Worm (Caenorhabditis elegans) whole organism, L3 larva: Measurements from ENCODE around the gene dmsr-6.
A peak's percentile ranks its signal among the peaks of the same experiment; 100 is the strongest.

Source experiments
- R02D3.7 ChIP-seq: fragments of 150-350 bp; optimal IDR thresholded peaks from 2 replicates; lab custom pipeline; 2014; ENCODE audit warnings: missing biosample characterization, missing genetic modification characterization
- ZK546.5 ChIP-seq: sonication (generic microtip); optimal IDR thresholded peaks from 2 replicates; lab custom pipeline; 2017; ENCODE audit warnings: missing biosample characterization, missing genetic modification characterization
- aly-2 ChIP-seq: fragments of 150-350 bp; optimal IDR thresholded peaks from 2 replicates; lab custom pipeline; 2014; ENCODE audit warnings: missing biosample characterization, missing genetic modification characterization
- ama-1 ChIP-seq: fragments of 150-350 bp; optimal IDR thresholded peaks from 2 replicates; lab custom pipeline; 2018
- ceh-16 ChIP-seq: sonication (generic microtip); optimal IDR thresholded peaks from 2 replicates; lab custom pipeline; 2017; ENCODE audit warnings: missing biosample characterization, missing genetic modification characterization
- ceh-28 ChIP-seq: fragments of 150-350 bp; optimal IDR thresholded peaks from 2 replicates; lab custom pipeline; 2014; ENCODE audit warnings: missing biosample characterization, missing genetic modification reagents, missing genetic modification characterization
- ceh-82 ChIP-seq: fragments of 150-350 bp; optimal IDR thresholded peaks from 2 replicates; lab custom pipeline; 2014; ENCODE audit warnings: missing biosample characterization, missing genetic modification characterization
- ceh-9 ChIP-seq: sonication (generic microtip); optimal IDR thresholded peaks from 2 replicates; lab custom pipeline; 2018; ENCODE audit warnings: missing biosample characterization, missing genetic modification characterization
- daf-12 ChIP-seq: fragments of 150-350 bp; optimal IDR thresholded peaks from 2 replicates; lab custom pipeline; 2014; ENCODE audit warnings: missing biosample characterization, missing genetic modification reagents, missing genetic modification characterization
- egl-27 ChIP-seq: sonication (generic microtip); optimal IDR thresholded peaks from 4 replicates; lab custom pipeline; 2017; ENCODE audit warnings: missing biosample characterization, missing genetic modification reagents, missing genetic modification characterization
- egl-5 ChIP-seq: fragments of 150-350 bp; optimal IDR thresholded peaks from 2 replicates; lab custom pipeline; 2017; ENCODE audit warnings: missing biosample characterization, missing genetic modification reagents, missing genetic modification characterization, inconsistent platforms
- elt-1 ChIP-seq: fragments of 150-350 bp; optimal IDR thresholded peaks from 2 replicates; lab custom pipeline; 2014; ENCODE audit warnings: missing biosample characterization, missing genetic modification characterization
- elt-2 ChIP-seq: sonication (generic microtip); optimal IDR thresholded peaks from 2 replicates; lab custom pipeline; 2016; ENCODE audit warnings: missing genetic modification reagents, mild to moderate bottlenecking, missing genetic modification characterization, missing compliant biosample characterization
- elt-3 ChIP-seq, 3 experiments: fragments of 150-350 bp in 1 of 3; sonication (generic microtip) in 2 of 3; optimal IDR thresholded peaks; 2 replicates in 2 of 3; 4 replicates in 1 of 3; lab custom pipeline; 2014 to 2017; ENCODE audit warnings: missing biosample characterization in 3 of 3, missing genetic modification characterization in 3 of 3
- eor-1 ChIP-seq, 2 experiments: fragments of 150-350 bp; optimal IDR thresholded peaks; 2 replicates each; lab custom pipeline; 2014 to 2018; ENCODE audit warnings: missing biosample characterization in 2 of 2, missing genetic modification characterization in 2 of 2
- fkh-10 ChIP-seq: sonication (generic microtip); optimal IDR thresholded peaks from 2 replicates; lab custom pipeline; 2017; ENCODE audit warnings: missing biosample characterization, missing genetic modification reagents, missing genetic modification characterization
- fkh-2 ChIP-seq: fragments of 150-350 bp; optimal IDR thresholded peaks from 2 replicates; lab custom pipeline; 2014; ENCODE audit warnings: missing biosample characterization, missing genetic modification reagents, missing genetic modification characterization
- fos-1 ChIP-seq: fragments of 150-350 bp; optimal IDR thresholded peaks from 2 replicates; lab custom pipeline; 2014; ENCODE audit warnings: missing biosample characterization, missing genetic modification characterization
- hmg-11 ChIP-seq: sonication (generic microtip); optimal IDR thresholded peaks from 2 replicates; lab custom pipeline; 2016; ENCODE audit warnings: missing genetic modification characterization, missing compliant biosample characterization
- jun-1 ChIP-seq: fragments of 150-350 bp; optimal IDR thresholded peaks from 2 replicates; lab custom pipeline; 2014; ENCODE audit warnings: missing biosample characterization, missing genetic modification reagents, missing genetic modification characterization
- lin-15B ChIP-seq: fragments of 150-350 bp; optimal IDR thresholded peaks from 2 replicates; lab custom pipeline; 2014; ENCODE audit warnings: missing biosample characterization, missing genetic modification characterization
- lin-39 ChIP-seq: fragments of 150-350 bp; optimal IDR thresholded peaks from 2 replicates; lab custom pipeline; 2018; ENCODE audit warnings: missing biosample characterization, missing genetic modification reagents, missing genetic modification characterization
- lsy-12 ChIP-seq: sonication (generic microtip); optimal IDR thresholded peaks from 2 replicates; lab custom pipeline; 2016; ENCODE audit warnings: mild to moderate bottlenecking, missing genetic modification characterization, missing compliant biosample characterization
- mdl-1 ChIP-seq: fragments of 150-350 bp; optimal IDR thresholded peaks from 2 replicates; lab custom pipeline; 2014; ENCODE audit warnings: missing biosample characterization, missing genetic modification characterization
- mml-1 ChIP-seq: fragments of 150-350 bp; sonication (generic microtip); optimal IDR thresholded peaks from 3 replicates; lab custom pipeline; 2014; ENCODE audit warnings: missing biosample characterization, missing genetic modification characterization
- nfya-1 ChIP-seq: sonication (generic microtip); optimal IDR thresholded peaks from 2 replicates; lab custom pipeline; 2017; ENCODE audit warnings: missing genetic modification characterization, mild to moderate bottlenecking, missing compliant biosample characterization, antibody characterized with exemption, moderate library complexity; ENCODE audit not compliant: insufficient read depth
- nhr-11 ChIP-seq: fragments of 150-350 bp; optimal IDR thresholded peaks from 2 replicates; lab custom pipeline; 2014; ENCODE audit warnings: missing biosample characterization, missing genetic modification characterization
- nhr-12 ChIP-seq: fragments of 150-350 bp; optimal IDR thresholded peaks from 2 replicates; lab custom pipeline; 2014; ENCODE audit warnings: missing biosample characterization, missing genetic modification characterization
- nhr-23 ChIP-seq: fragments of 150-350 bp; optimal IDR thresholded peaks from 2 replicates; lab custom pipeline; 2014; ENCODE audit warnings: missing biosample characterization, missing genetic modification reagents, missing genetic modification characterization
- nhr-237 ChIP-seq: fragments of 150-350 bp; optimal IDR thresholded peaks from 2 replicates; lab custom pipeline; 2014; ENCODE audit warnings: missing biosample characterization, missing genetic modification characterization
- nhr-25 ChIP-seq: sonication (generic microtip); optimal IDR thresholded peaks from 2 replicates; lab custom pipeline; 2017; ENCODE audit warnings: missing biosample characterization, missing genetic modification characterization
- nhr-28 ChIP-seq: fragments of 150-350 bp; optimal IDR thresholded peaks from 2 replicates; lab custom pipeline; 2014; ENCODE audit warnings: missing biosample characterization, missing genetic modification characterization
- nhr-43 ChIP-seq: sonication (generic microtip); optimal IDR thresholded peaks from 2 replicates; lab custom pipeline; 2016; ENCODE audit warnings: mild to moderate bottlenecking, missing genetic modification characterization, missing compliant biosample characterization; ENCODE audit not compliant: poor library complexity, severe bottlenecking
- nhr-67 ChIP-seq: fragments of 150-350 bp; optimal IDR thresholded peaks from 2 replicates; lab custom pipeline; 2014; ENCODE audit warnings: missing biosample characterization, missing genetic modification characterization
- nhr-76 ChIP-seq: fragments of 150-350 bp; sonication (generic microtip); optimal IDR thresholded peaks from 5 replicates; lab custom pipeline; 2014; ENCODE audit warnings: missing biosample characterization, missing genetic modification characterization
- nhr-77 ChIP-seq: fragments of 150-350 bp; optimal IDR thresholded peaks from 2 replicates; lab custom pipeline; 2014; ENCODE audit warnings: missing biosample characterization, missing genetic modification characterization
- pha-4 ChIP-seq: fragments of 150-350 bp; optimal IDR thresholded peaks from 2 replicates; lab custom pipeline; 2014; ENCODE audit warnings: missing biosample characterization, missing genetic modification reagents, missing genetic modification characterization
- pqm-1 ChIP-seq: fragments of 150-350 bp; optimal IDR thresholded peaks from 2 replicates; lab custom pipeline; 2017; ENCODE audit warnings: missing biosample characterization, missing genetic modification characterization, inconsistent platforms
- sea-2 ChIP-seq: fragments of 150-350 bp; sonication (generic microtip); optimal IDR thresholded peaks from 4 replicates; lab custom pipeline; 2014; ENCODE audit warnings: missing biosample characterization, missing genetic modification reagents, missing genetic modification characterization
- skn-1 ChIP-seq: fragments of 150-350 bp; optimal IDR thresholded peaks from 2 replicates; lab custom pipeline; 2014; ENCODE audit warnings: missing biosample characterization, missing genetic modification characterization
- snpc-4 ChIP-seq: fragments of 150-350 bp; optimal IDR thresholded peaks from 2 replicates; lab custom pipeline; 2014; ENCODE audit warnings: missing biosample characterization, missing genetic modification characterization
- tbx-2 ChIP-seq: sonication (generic microtip); optimal IDR thresholded peaks from 2 replicates; lab custom pipeline; 2016; ENCODE audit warnings: mild to moderate bottlenecking, missing genetic modification characterization, missing compliant biosample characterization
- unc-39 ChIP-seq: sonication (generic microtip); optimal IDR thresholded peaks from 4 replicates; lab custom pipeline; 2017; ENCODE audit warnings: missing biosample characterization, missing genetic modification characterization
- unc-62 ChIP-seq: fragments of 150-350 bp; sonication (generic microtip); optimal IDR thresholded peaks from 4 replicates; lab custom pipeline; 2014; ENCODE audit warnings: missing biosample characterization, missing genetic modification reagents, missing genetic modification characterization
- zag-1 ChIP-seq: fragments of 150-350 bp; optimal IDR thresholded peaks from 2 replicates; lab custom pipeline; 2014; ENCODE audit warnings: missing biosample characterization, missing genetic modification characterization
- ztf-11 ChIP-seq: fragments of 150-350 bp; optimal IDR thresholded peaks from 2 replicates; lab custom pipeline; 2014; ENCODE audit warnings: missing biosample characterization, missing genetic modification characterization
- ztf-4 ChIP-seq: fragments of 150-350 bp; optimal IDR thresholded peaks from 2 replicates; lab custom pipeline; 2014; ENCODE audit warnings: missing biosample characterization, missing genetic modification characterization

dmsr-6 gene

ce11 chrII:14437922-14438458 is 17.4 kb upstream of the dmsr-6 start, which contains the start of gene K04B12.2:
TSS of gene K04B12.2 (minus strand) at chrII:14437972.
- TF ChIP-seq fkh-2 (tag; lab: Kevin White, UChicago) (no peak), jun-1 (tag; lab: Kevin White, UChicago) (peak; percentile 57), fos-1 (tag; lab: Kevin White, UChicago) (no peak), ZK546.5 (tag; lab: Kevin White, UChicago) (no peak), aly-2 (peak; percentile 0), eor-1 (tag; optimal IDR thresholded peaks at IDR 0.05; lab: Kevin White, UChicago) (no peak), nhr-77 (tag; lab: Kevin White, UChicago) (peak; percentile 6), unc-62 (GFP tag; lab: Kevin White, UChicago) (no peak), nfya-1 (tag; lab: Kevin White, UChicago) (peak; percentile 86), ceh-16 (tag; lab: Kevin White, UChicago) (no peak), sea-2 (GFP tag; lab: Kevin White, UChicago) (no peak), elt-3 (tag; optimal IDR thresholded peaks at IDR 0.05; lab: Kevin White, UChicago) (no peak), snpc-4 (peak; percentile 12), hmg-11 (tag; lab: Kevin White, UChicago) (peak; percentile 91), skn-1 (tag; lab: Kevin White, UChicago) (peak; percentile 25), fkh-10 (GFP tag; lab: Kevin White, UChicago) (no peak), nhr-25 (peak; percentile 67), nhr-12 (tag; lab: Kevin White, UChicago) (no peak), egl-27 (no peak), tbx-2 (tag; lab: Kevin White, UChicago) (no peak), ceh-82 (tag; lab: Kevin White, UChicago) (no peak), nhr-23 (tag; lab: Kevin White, UChicago) (peak; percentile 43), ceh-9 (no peak), nhr-237 (tag; lab: Kevin White, UChicago) (no peak), egl-5 (tag; lab: Kevin White, UChicago) (no peak), unc-39 (no peak), elt-2 (tag; lab: Kevin White, UChicago) (peak; percentile 89), nhr-76 (tag; lab: Kevin White, UChicago) (no peak), ama-1 (lab: Kevin White, UChicago) (no peak), ztf-4 (tag; lab: Kevin White, UChicago) (no peak), elt-1 (tag; lab: Kevin White, UChicago) (peak; percentile 35), nhr-43 (tag; lab: Kevin White, UChicago) (no peak), lsy-12 (no peak), ztf-11 (tag; lab: Kevin White, UChicago) (no peak), pqm-1 (tag; lab: Kevin White, UChicago) (peak; percentile 89), nhr-67 (tag; lab: Kevin White, UChicago) (no peak), lin-15B (tag; lab: Kevin White, UChicago) (peak; percentile 53), pha-4 (peak; percentile 85), nhr-11 (tag; lab: Kevin White, UChicago) (no peak), mdl-1 (tag; lab: Kevin White, UChicago) (no peak), daf-12 (tag; lab: Kevin White, UChicago) (no peak), ceh-28 (peak; percentile 45), zag-1 (no peak), mml-1 (no peak), nhr-28 (tag; lab: Kevin White, UChicago) (no peak), R02D3.7 (tag; lab: Kevin White, UChicago) (peak; percentile 6), lin-39 (tag; lab: Kevin White, UChicago) (no peak)
